Worm (Caenorhabditis elegans): ENCODE results near the gene mut-14.
A peak's percentile ranks its signal among the peaks of the same experiment; 100 is the strongest.
"Not testable (repeated sequence)": the region's sequence is repeated elsewhere in the genome, so short reads cannot be mapped to it uniquely, and the experiment has no call there.

mut-14 gene

DNA sequence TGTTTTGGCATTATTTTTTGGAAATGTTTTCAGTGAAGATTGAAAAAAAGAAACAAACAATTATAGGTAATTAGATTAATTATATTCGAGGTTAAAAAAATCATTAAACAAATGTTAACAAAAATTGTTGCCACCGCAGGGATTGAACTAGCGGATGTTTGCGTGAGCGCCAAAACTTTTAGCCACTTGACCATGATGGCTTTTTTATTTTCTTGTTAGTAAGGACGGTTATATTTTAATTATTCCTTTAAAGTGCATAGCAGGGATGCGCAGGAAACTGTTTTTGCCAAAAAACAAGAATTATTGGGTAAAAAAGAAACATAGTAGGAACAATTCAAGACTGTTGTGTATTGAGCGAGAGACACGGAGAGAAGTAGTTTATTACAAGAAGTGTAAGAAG lies 6.8 kb upstream of the mut-14 start:
- TF ChIP-seq elt-1 (tag; optimal IDR thresholded peaks at IDR 0.05) (no peak), crh-2 (tag; optimal IDR thresholded peaks at IDR 0.05) (peak; percentile 55), nhr-10 (tag; optimal IDR thresholded peaks at IDR 0.05) (no peak), gmeb-1 (tag; optimal IDR thresholded peaks at IDR 0.05) (peak; percentile 3), Y55F3AM.14 (GFP tag; optimal IDR thresholded peaks at IDR 0.05) (peak; percentile 34), ztf-1 (GFP tag; conservative IDR thresholded peaks at IDR 0.05) (no peak), R02D3.7 (tag; optimal IDR thresholded peaks at IDR 0.05) (no peak), nhr-25 (tag; optimal IDR thresholded peaks at IDR 0.05) (no peak), sma-9 (GFP tag; optimal IDR thresholded peaks at IDR 0.05) (peak; percentile 69), sma-9 (tag; optimal IDR thresholded peaks at IDR 0.05) (no peak), nhr-21 (tag; optimal IDR thresholded peaks at IDR 0.05) (peak; percentile 66), ceh-82 (tag; optimal IDR thresholded peaks at IDR 0.05) (no peak), sma-3 (GFP tag; optimal IDR thresholded peaks at IDR 0.05) (peak; percentile 65), fos-1 (tag; optimal IDR thresholded peaks at IDR 0.05) (no peak), elt-3 (tag; optimal IDR thresholded peaks at IDR 0.05) (no peak), aly-2 (tag; optimal IDR thresholded peaks at IDR 0.05) (no peak), nhr-129 (tag; optimal IDR thresholded peaks at IDR 0.05) (no peak), alr-1 (tag; optimal IDR thresholded peaks at IDR 0.05) (no peak)

DNA sequence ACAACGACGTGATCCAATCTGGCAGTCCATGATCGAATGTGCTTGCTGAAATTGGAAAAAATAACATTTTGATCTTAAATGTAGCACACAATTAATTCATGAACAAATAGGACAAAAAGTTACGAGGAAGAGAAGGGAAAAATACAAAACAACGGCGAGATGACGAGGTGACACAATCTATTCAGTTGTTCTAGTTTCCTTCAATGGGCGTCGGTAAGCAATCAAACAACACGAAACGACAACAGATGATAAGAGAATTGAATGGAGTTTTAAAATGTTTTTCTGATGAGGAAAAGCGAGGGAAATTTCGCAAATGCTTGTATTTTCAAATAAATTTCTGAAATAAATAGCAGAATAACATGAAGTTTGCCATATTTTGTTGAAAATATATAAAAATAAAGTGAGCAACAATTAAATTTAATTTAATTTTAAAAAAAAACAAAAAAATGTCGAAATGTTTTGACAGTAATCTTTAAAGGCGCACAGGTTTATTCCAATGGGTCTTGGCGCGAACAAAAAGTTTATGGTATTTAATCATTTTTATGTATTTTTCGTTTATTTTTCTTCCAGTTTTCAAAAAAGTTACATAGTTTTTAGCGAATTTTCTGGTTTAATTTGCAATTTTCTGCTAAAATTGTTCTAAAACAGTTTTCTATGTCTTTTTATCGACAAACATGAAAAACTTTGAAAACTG lies 5.7 kb upstream of the mut-14 start, which contains the start of gene C14C11.7:
TSS of gene C14C11.7 (minus strand) at position 51 of the 694 bp plus-strand sequence.
- TF ChIP-seq fos-1 (tag; optimal IDR thresholded peaks at IDR 0.05), result peak; percentile 1
- TF ChIP-seq unc-55 (GFP tag; optimal IDR thresholded peaks at IDR 0.05), result no peak

DNA sequence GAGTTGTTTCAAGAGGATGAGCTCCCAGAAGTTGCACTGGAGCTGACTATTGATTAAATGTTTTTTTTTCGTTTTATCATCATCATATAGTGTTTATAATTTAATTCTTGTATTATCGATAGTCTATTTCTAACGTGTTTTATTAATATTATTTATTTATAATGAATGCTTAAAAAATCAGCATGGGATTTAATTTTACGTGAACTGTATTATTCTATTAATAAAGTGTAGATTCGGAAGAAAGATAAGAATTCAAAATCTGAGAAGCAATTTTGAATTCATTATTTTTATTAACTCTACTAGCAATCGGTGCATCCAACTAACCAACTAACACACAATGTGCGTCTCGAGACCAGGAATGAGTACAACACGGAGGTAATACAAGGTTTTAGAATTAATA lies 2.8 kb upstream of the mut-14 start, which contains the start of gene C14C11.1:
TSS of gene C14C11.1 (plus strand) at position 301 of the 400 bp plus-strand sequence.
- TF ChIP-seq mdl-1, gmeb-1, elt-3 (tag; optimal IDR thresholded peaks at IDR 0.05): not testable (repeated sequence)

DNA sequence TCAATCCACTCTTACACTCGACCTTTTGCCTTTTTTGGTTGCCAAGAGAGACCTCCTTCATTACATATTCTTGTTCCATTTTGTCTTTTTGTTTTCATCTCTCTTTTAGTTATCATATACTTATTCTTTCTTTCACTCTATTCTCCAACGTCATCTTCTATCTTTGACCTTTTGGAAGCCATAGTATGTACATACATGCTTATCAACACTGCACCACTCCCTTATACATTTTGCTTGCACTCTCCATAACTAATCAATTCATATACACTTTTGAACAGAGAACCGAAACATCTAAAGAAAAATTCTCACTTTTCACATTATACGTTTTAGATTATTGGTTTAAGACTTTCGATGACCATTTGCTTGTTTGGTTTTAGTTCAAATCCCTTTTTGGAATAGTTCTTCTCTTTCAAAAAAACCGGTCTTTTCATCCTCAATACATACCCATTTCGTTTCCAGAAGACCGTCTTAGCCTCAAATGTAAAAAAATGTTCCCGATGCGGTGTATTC lies 6.5 kb downstream of the mut-14 start, which contains the start of gene hex-2:
TSS of gene hex-2 (plus strand) at position 460 of the 510 bp plus-strand sequence.
- TF ChIP-seq fos-1 (tag; optimal IDR thresholded peaks at IDR 0.05) (peak; percentile 64), elt-3 (tag; optimal IDR thresholded peaks at IDR 0.05) (no peak), lin-11 (tag; optimal IDR thresholded peaks at IDR 0.05) (no peak), sem-4 (tag; optimal IDR thresholded peaks at IDR 0.05) (no peak), sma-9 (GFP tag; optimal IDR thresholded peaks at IDR 0.05) (peak; percentile 36), sma-9 (tag; optimal IDR thresholded peaks at IDR 0.05) (no peak)

ce11 chrV:5651905-5652304 lies 8.6 kb downstream of the mut-14 start:
- no peak for TF ChIP-seq snpc-4 (tag; optimal IDR thresholded peaks at IDR 0.05)
- no peak for TF ChIP-seq mab-5 (tag; optimal IDR thresholded peaks at IDR 0.05)
- no peak for TF ChIP-seq gmeb-1 (tag; optimal IDR thresholded peaks at IDR 0.05)
- TF ChIP-seq nhr-12 (tag; optimal IDR thresholded peaks at IDR 0.05), result no peak
- TF ChIP-seq nhr-6 (tag; optimal IDR thresholded peaks at IDR 0.05), result no peak
- no peak for TF ChIP-seq Y55F3AM.14 (GFP tag; optimal IDR thresholded peaks at IDR 0.05)
- TF ChIP-seq unc-39 (tag; optimal IDR thresholded peaks at IDR 0.05), result no peak
- no peak for TF ChIP-seq skn-1 (tag; optimal IDR thresholded peaks at IDR 0.05)
- no peak for TF ChIP-seq ceh-16 (tag; optimal IDR thresholded peaks at IDR 0.05)

DNA sequence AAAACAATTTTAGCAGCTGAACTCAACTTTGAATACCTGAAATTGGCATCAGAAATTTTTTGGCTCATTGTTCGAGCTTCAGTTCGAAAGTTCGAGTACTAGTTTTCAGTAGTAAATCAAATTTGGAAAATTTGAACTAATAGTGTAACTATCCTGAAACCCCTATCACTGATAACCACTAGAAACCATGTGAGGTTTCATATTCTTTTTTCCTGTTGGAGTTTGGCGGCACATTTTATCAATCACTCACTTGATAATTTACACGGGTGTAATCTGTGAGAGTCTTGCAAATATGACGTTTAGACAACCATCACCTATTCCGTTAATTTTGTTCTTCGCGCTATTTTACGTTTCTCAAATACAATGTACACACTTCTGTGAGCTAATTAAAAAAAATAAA lies 13.1 kb downstream of the mut-14 start, which contains the start of gene C14C11.4:
TSS of gene C14C11.4 (plus strand) at position 252 of the 400 bp plus-strand sequence.
- TF ChIP-seq blmp-1 (tag; optimal IDR thresholded peaks at IDR 0.05; ENCODE audit: insufficient read depth) (no peak), crh-2 (tag; optimal IDR thresholded peaks at IDR 0.05) (peak; percentile 12), egl-27 (tag; optimal IDR thresholded peaks at IDR 0.05) (no peak), ZK546.5 (tag; optimal IDR thresholded peaks at IDR 0.05) (no peak), fos-1 (tag; optimal IDR thresholded peaks at IDR 0.05) (peak; percentile 81)
